Fruit fly (Drosophila melanogaster): Measurements from ENCODE around the gene Reck.
A peak's percentile ranks its signal among the peaks of the same experiment; 100 is the strongest.

Gene Reck

DNA sequence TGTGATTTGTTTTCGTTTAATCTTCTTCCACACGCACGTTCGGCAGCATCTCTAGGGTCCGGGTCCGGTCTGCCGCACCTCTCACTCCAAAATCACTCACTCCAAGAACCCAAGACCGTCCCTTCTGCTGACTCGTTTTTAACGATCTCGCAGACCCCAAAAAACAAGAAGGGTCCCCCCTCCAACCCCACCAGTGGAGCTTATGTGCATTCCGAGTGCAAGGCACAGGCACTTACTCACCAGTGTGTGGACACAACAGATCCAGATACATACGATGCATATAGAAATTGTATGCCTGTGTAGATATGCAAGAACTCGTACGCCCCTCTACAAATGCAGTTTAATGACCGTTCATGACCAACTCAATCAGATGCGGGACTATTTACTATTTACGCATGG lies 35.4 kb downstream of the Reck start:
- TF ChIP-seq fkh (GFP tag; optimal IDR thresholded peaks at IDR 0.05) (peak; percentile 9), OdsH (GFP tag; optimal IDR thresholded peaks at IDR 0.05) (no peak), vri (GFP tag; optimal IDR thresholded peaks at IDR 0.05) (peak; percentile 3), CG15336 (GFP tag; IDR thresholded peaks at IDR 0.05) (no peak), CG6854 (GFP tag; optimal IDR thresholded peaks at IDR 0.05) (peak; percentile 31), CG1621 (tag; optimal IDR thresholded peaks at IDR 0.05) (peak; percentile 70), ss (GFP tag; optimal IDR thresholded peaks at IDR 0.05) (peak in 1 of 2 experiments; percentile 58), CG6163 (GFP tag; IDR thresholded peaks at IDR 0.05) (peak; percentile 51; the same call in 1 of the 3 replicates)

- TF ChIP-seq Hr39 (GFP tag; optimal IDR thresholded peaks at IDR 0.05) = peak; percentile 67
- TF ChIP-seq topi (GFP tag; optimal IDR thresholded peaks at IDR 0.05) = peak; percentile 51
- TF ChIP-seq acj6 (GFP tag; optimal IDR thresholded peaks at IDR 0.05) = peak; percentile 59
- peak; percentile 59 for TF ChIP-seq spab (GFP tag; optimal IDR thresholded peaks at IDR 0.05)
- peak; percentile 16 for TF ChIP-seq net (GFP tag; optimal IDR thresholded peaks at IDR 0.05)
- TF ChIP-seq fd59A (GFP tag; optimal IDR thresholded peaks at IDR 0.05) = peak; percentile 49
- peak; percentile 92 for TF ChIP-seq fkh (GFP tag; optimal IDR thresholded peaks at IDR 0.05)
- no peak for TF ChIP-seq Hr38 (GFP tag; optimal IDR thresholded peaks at IDR 0.05)
- TF ChIP-seq Sox102F (GFP tag; optimal IDR thresholded peaks at IDR 0.05) = peak; percentile 51
- peak; percentile 37 for TF ChIP-seq Ets21C (GFP tag; optimal IDR thresholded peaks at IDR 0.05)
- no peak for TF ChIP-seq CG11294 (GFP tag; IDR thresholded peaks at IDR 0.05)
- TF ChIP-seq vri (GFP tag; optimal IDR thresholded peaks at IDR 0.05) = no peak
- TF ChIP-seq CG11762 (GFP tag; optimal IDR thresholded peaks at IDR 0.05; ENCODE audit: insufficient read depth) = peak; percentile 23
- TF ChIP-seq Ets96B (tag; optimal IDR thresholded peaks at IDR 0.05) = peak; percentile 48
- TF ChIP-seq CG6792 (GFP tag; optimal IDR thresholded peaks at IDR 0.05) = peak; percentile 23
- TF ChIP-seq Eip93F (GFP tag; optimal IDR thresholded peaks at IDR 0.05) = no peak
- peak; percentile 63 for TF ChIP-seq CG6808 (GFP tag; optimal IDR thresholded peaks at IDR 0.05)
- TF ChIP-seq CG10631 (GFP tag; optimal IDR thresholded peaks at IDR 0.05) = peak; percentile 53
- TF ChIP-seq Eip78C (GFP tag) = peak; percentile 92
- TF ChIP-seq CG32006 (GFP tag; optimal IDR thresholded peaks at IDR 0.05) = peak; percentile 61
- TF ChIP-seq CG6163 (GFP tag; IDR thresholded peaks at IDR 0.05) = peak; percentile 52
- no peak for TF ChIP-seq CG7368 (GFP tag; optimal IDR thresholded peaks at IDR 0.05)
- TF ChIP-seq Sox15 (GFP tag; optimal IDR thresholded peaks at IDR 0.05) = peak; percentile 72
- TF ChIP-seq Sox14 (GFP tag; optimal IDR thresholded peaks at IDR 0.05) = peak; percentile 49
- TF ChIP-seq CG34406 (GFP tag; optimal IDR thresholded peaks at IDR 0.05) = peak; percentile 57
- TF ChIP-seq pdm3 (GFP tag; optimal IDR thresholded peaks at IDR 0.05) = peak; percentile 37
- peak; percentile 22 for TF ChIP-seq CG3919 (GFP tag; optimal IDR thresholded peaks at IDR 0.05)
- TF ChIP-seq salr (GFP tag; optimal IDR thresholded peaks at IDR 0.05) = peak; percentile 20 to 82
- peak; percentile 79 for TF ChIP-seq esn (GFP tag; optimal IDR thresholded peaks at IDR 0.05)
- TF ChIP-seq CG11902 (GFP tag; optimal IDR thresholded peaks at IDR 0.05) = peak; percentile 10
- TF ChIP-seq Eip75B (GFP tag; optimal IDR thresholded peaks at IDR 0.05) = peak; percentile 19
- peak; percentile 91 for TF ChIP-seq svp (GFP tag)
- no peak; the same call in 2 of the 3 replicates for TF ChIP-seq eg (GFP tag; IDR thresholded peaks at IDR 0.05)
- TF ChIP-seq Blimp-1 (GFP tag; optimal IDR thresholded peaks at IDR 0.05) = peak; percentile 7
- TF ChIP-seq OdsH (GFP tag; optimal IDR thresholded peaks at IDR 0.05) = peak; percentile 44
- peak; percentile 65 for TF ChIP-seq CG31627 (GFP tag; optimal IDR thresholded peaks at IDR 0.05)
- no peak for TF ChIP-seq Gug (GFP tag; IDR thresholded peaks at IDR 0.05)
- TF ChIP-seq CG9139 (GFP tag; optimal IDR thresholded peaks at IDR 0.05) = no peak
- no peak for TF ChIP-seq Hr4 (GFP tag; optimal IDR thresholded peaks at IDR 0.05)
- peak; percentile 58 for TF ChIP-seq CG1621 (tag; optimal IDR thresholded peaks at IDR 0.05)
- TF ChIP-seq Smox (GFP tag; optimal IDR thresholded peaks at IDR 0.05) = peak; percentile 64
- peak; percentile 46 for TF ChIP-seq achi (GFP tag; optimal IDR thresholded peaks at IDR 0.05)
- peak; percentile 2 to 65 for TF ChIP-seq ss (GFP tag; optimal IDR thresholded peaks at IDR 0.05)
- peak; percentile 34 for TF ChIP-seq CG10669 (GFP tag; optimal IDR thresholded peaks at IDR 0.05)
- no peak for TF ChIP-seq dac (GFP tag; optimal IDR thresholded peaks at IDR 0.05)
These were observed 36.0 kb downstream of the Reck start for dm6 chr3L:14977536-14978495.

Data from whole organism, prepupa.